Worm (Caenorhabditis elegans): ENCODE measurements around the gene nhr-116.

DNA sequence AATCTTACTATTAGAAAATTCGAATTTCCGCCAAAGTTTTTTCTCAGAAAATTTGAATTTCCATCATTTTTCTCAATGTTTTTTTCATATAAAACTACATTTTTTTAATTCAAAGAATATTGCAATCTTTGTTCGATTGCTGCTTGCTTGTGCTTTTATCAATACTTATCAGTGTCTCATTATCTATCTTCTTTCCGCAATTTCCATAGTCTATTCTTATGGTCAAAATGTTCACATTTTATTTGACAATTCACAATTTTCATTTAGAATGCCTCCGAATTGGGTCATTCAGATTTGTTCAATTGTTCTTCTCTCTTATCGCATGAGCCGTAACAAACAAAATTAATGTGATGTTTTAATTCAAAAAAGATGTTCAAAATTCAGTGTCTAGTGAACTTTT lies 740 bp upstream of the nhr-116 start:
- TF ChIP-seq W03F9.2 (tag; optimal IDR thresholded peaks at IDR 0.05) (no peak), him-1 (tag; optimal IDR thresholded peaks at IDR 0.05) (no peak)

Measured in whole organism, L4/young adult.